Fruit fly (Drosophila melanogaster): ENCODE data around the gene Wnt4.

Wnt4 gene

dm6 chr2L:7270270-7270669 is 6.7 kb downstream of the Wnt4 start (continued):
- TF ChIP-seq CG17802 (tag; optimal IDR thresholded peaks at IDR 0.05) (no peak), CG8924 (tag; optimal IDR thresholded peaks at IDR 0.05) (peak; percentile 53), CG6854 (GFP tag; optimal IDR thresholded peaks at IDR 0.05) (no peak), Hr78 (GFP tag; optimal IDR thresholded peaks at IDR 0.05) (peak in 1 of 2 experiments; percentile 24), CG18262 (tag; optimal IDR thresholded peaks at IDR 0.05) (peak; percentile 83), CG18476 (GFP tag; optimal IDR thresholded peaks at IDR 0.05) (peak; percentile 40), stc (GFP tag; IDR thresholded peaks at IDR 0.05) (no peak), CG14710 (tag; optimal IDR thresholded peaks at IDR 0.05) (peak; percentile 80), ranshi (GFP tag; IDR thresholded peaks at IDR 0.05) (no peak), dmrt99B (tag; optimal IDR thresholded peaks at IDR 0.05) (peak; percentile 62), Xrp1 (GFP tag; IDR thresholded peaks at IDR 0.05) (peak; percentile 83), ERR (GFP tag; optimal IDR thresholded peaks at IDR 0.05) (no peak), CG4328 (GFP tag; optimal IDR thresholded peaks at IDR 0.05) (no peak), grau (tag; optimal IDR thresholded peaks at IDR 0.05) (peak; percentile 57), CG10565 (GFP tag; optimal IDR thresholded peaks at IDR 0.05) (no peak), CG7556 (GFP tag; optimal IDR thresholded peaks at IDR 0.05) (peak; percentile 38), CG14050 (GFP tag; IDR thresholded peaks at IDR 0.05) (no peak), vfl (GFP tag; optimal IDR thresholded peaks at IDR 0.05) (no peak), bbx (GFP tag; IDR thresholded peaks at IDR 0.05; ENCODE audit: partially characterized antibody) (no peak), Antp (GFP tag; optimal IDR thresholded peaks at IDR 0.05) (no peak), Sry-δ (GFP tag; optimal IDR thresholded peaks at IDR 0.05) (no peak), D19A (tag; optimal IDR thresholded peaks at IDR 0.05) (peak; percentile 55), Aef1 (GFP tag; IDR thresholded peaks at IDR 0.05) (no peak), CG15601 (tag; optimal IDR thresholded peaks at IDR 0.05) (peak; percentile 63), pita (GFP tag; optimal IDR thresholded peaks at IDR 0.05) (no peak), knrl (GFP tag; IDR thresholded peaks at IDR 0.05; ENCODE audit: partially characterized antibody) (no peak), pros (GFP tag; optimal IDR thresholded peaks at IDR 0.05) (no peak), crc (GFP tag; optimal IDR thresholded peaks at IDR 0.05) (no peak), Nf-YA (GFP tag; IDR thresholded peaks at IDR 0.05) (no peak), salm (tag; optimal IDR thresholded peaks at IDR 0.05) (no peak), Dek (tag; optimal IDR thresholded peaks at IDR 0.05) (no peak), z (GFP tag; IDR thresholded peaks at IDR 0.05) (no peak), Abd-B (GFP tag; optimal IDR thresholded peaks at IDR 0.05) (peak; percentile 30), CG5245 (GFP tag; optimal IDR thresholded peaks at IDR 0.05) (no peak), fu2 (GFP tag; optimal IDR thresholded peaks at IDR 0.05) (no peak), D (optimal IDR thresholded peaks at IDR 0.05) (no peak), D (GFP tag; optimal IDR thresholded peaks at IDR 0.05) (peak; percentile 52), exex (tag; optimal IDR thresholded peaks at IDR 0.05) (no peak), eyg (GFP tag; optimal IDR thresholded peaks at IDR 0.05) (no peak), CG32772 (GFP tag; IDR thresholded peaks at IDR 0.05) (no peak), CG17328 (GFP tag; IDR thresholded peaks at IDR 0.05) (peak; percentile 76), chinmo (GFP tag; IDR thresholded peaks at IDR 0.05; ENCODE audit: partially characterized antibody) (no peak), tll (GFP tag; optimal IDR thresholded peaks at IDR 0.05) (no peak), jumu (GFP tag; optimal IDR thresholded peaks at IDR 0.05) (no peak), Dp (GFP tag; optimal IDR thresholded peaks at IDR 0.05) (no peak), CG17912 (GFP tag; optimal IDR thresholded peaks at IDR 0.05) (no peak), kay (GFP tag; optimal IDR thresholded peaks at IDR 0.05) (no peak), CG2120 (GFP tag; optimal IDR thresholded peaks at IDR 0.05) (no peak), CG3995 (GFP tag; optimal IDR thresholded peaks at IDR 0.05) (no peak), Dref (GFP tag; IDR thresholded peaks at IDR 0.05) (no peak), tna (GFP tag; IDR thresholded peaks at IDR 0.05; ENCODE audit: partially characterized antibody) (no peak), psq (GFP tag; optimal IDR thresholded peaks at IDR 0.05) (peak; percentile 12)

Data from whole organism, embryonic.